Worm (Caenorhabditis elegans) whole organism, L1 larva: ENCODE data around the gene srbc-59.

Source experiments
- ama-1 ChIP-seq: fragments of 150-350 bp; optimal IDR thresholded peaks from 2 replicates; lab custom pipeline; 2014
- ceh-63 ChIP-seq: fragments of 200-800 bp; sonication (Bioruptor generic); optimal IDR thresholded peaks from 2 replicates; lab custom pipeline; 2018; ENCODE audit warnings: mild to moderate bottlenecking, missing genetic modification characterization, missing compliant biosample characterization
- ceh-8 ChIP-seq: fragments of 200-800 bp; sonication (Bioruptor generic); optimal IDR thresholded peaks from 2 replicates; lab custom pipeline; 2018; ENCODE audit warnings: mild to moderate bottlenecking, missing genetic modification characterization, moderate library complexity, missing compliant biosample characterization
- efl-1 ChIP-seq, 4 experiments: fragments of 150-350 bp; optimal IDR thresholded peaks in 3 of 4; peaks in 1 of 4; 1 replicate in 1 of 4; 2 replicates in 3 of 4; lab custom pipeline; 2014; ENCODE audit warnings: missing biosample characterization in 2 of 4, missing genetic modification characterization in 2 of 4, missing genetic modification reagents in 2 of 4
- fkh-10 ChIP-seq: sonication (generic microtip); optimal IDR thresholded peaks from 2 replicates; lab custom pipeline; 2017; ENCODE audit warnings: missing biosample characterization, missing genetic modification reagents, missing genetic modification characterization
- irx-1 ChIP-seq: sonication (generic microtip); optimal IDR thresholded peaks from 2 replicates; lab custom pipeline; 2016; ENCODE audit warnings: missing genetic modification characterization, missing compliant biosample characterization
- jun-1 ChIP-seq: fragments of 150-350 bp; optimal IDR thresholded peaks from 2 replicates; lab custom pipeline; 2014; ENCODE audit warnings: missing biosample characterization, missing genetic modification reagents, missing genetic modification characterization
- lin-15B ChIP-seq: fragments of 150-350 bp; sonication (generic microtip); optimal IDR thresholded peaks from 3 replicates; lab custom pipeline; 2014; ENCODE audit warnings: missing biosample characterization, missing genetic modification characterization
- skn-1 ChIP-seq: fragments of 150-350 bp; optimal IDR thresholded peaks from 2 replicates; lab custom pipeline; 2014; ENCODE audit warnings: missing biosample characterization, missing genetic modification characterization
- tbx-2 ChIP-seq: sonication (generic microtip); optimal IDR thresholded peaks from 2 replicates; lab custom pipeline; 2016; ENCODE audit warnings: missing genetic modification characterization, missing compliant biosample characterization
- ztf-11 ChIP-seq, 2 experiments: sonication (generic microtip); optimal IDR thresholded peaks; 2 replicates each; lab custom pipeline; 2016 to 2017; ENCODE audit warnings: missing genetic modification characterization in 2 of 2, missing biosample characterization in 1 of 2, missing compliant biosample characterization in 1 of 2

- peak; percentile 79 for TF ChIP-seq ama-1
- TF ChIP-seq efl-1 (optimal IDR thresholded peaks at IDR 0.05; lab: Kevin White, UChicago) = peak in 1 of 2 experiments; percentile 14
- no peak for TF ChIP-seq efl-1 (GFP tag; optimal IDR thresholded peaks at IDR 0.05 in 1 of 2; lab: Kevin White, UChicago)
- TF ChIP-seq ztf-11 (tag; optimal IDR thresholded peaks at IDR 0.05; lab: Kevin White, UChicago) = no peak
- no peak for TF ChIP-seq lin-15B (tag; lab: Kevin White, UChicago)
- no peak for TF ChIP-seq jun-1 (tag; lab: Kevin White, UChicago)
- no peak for TF ChIP-seq ceh-63
- no peak for TF ChIP-seq fkh-10 (GFP tag; lab: Kevin White, UChicago)
- peak; percentile 28 for TF ChIP-seq irx-1 (tag; lab: Kevin White, UChicago)
- no peak for TF ChIP-seq ceh-8
- TF ChIP-seq skn-1 (tag; lab: Kevin White, UChicago) = no peak
- peak; percentile 71 for TF ChIP-seq tbx-2 (tag; lab: Kevin White, UChicago)
Measured at ce11 chrV:728822-729493, 49.5 kb upstream of the srbc-59 start.
